Worm (Caenorhabditis elegans) whole organism, young adult: ENCODE results near the gene F52E1.5.

ENCODE experiments used
- B0261.1 ChIP-seq: sonication (generic microtip); optimal IDR thresholded peaks from 2 replicates; lab custom pipeline; 2016; ENCODE audit warnings: mild to moderate bottlenecking, missing genetic modification characterization, moderate library complexity, missing compliant biosample characterization
- B0336.3 ChIP-seq: fragments of 200-800 bp; sonication (Bioruptor generic); IDR thresholded peaks from 2 replicates; pipeline ENCODE4 v1.3.6; 2022; ENCODE audit warnings: missing genetic modification characterization, missing compliant biosample characterization
- Y53F4B.3 ChIP-seq: fragments of 200-800 bp; sonication (Bioruptor generic); IDR thresholded peaks from 2 replicates; pipeline ENCODE4 v1.3.6; 2022; ENCODE audit warnings: missing genetic modification reagents, missing genetic modification characterization, missing compliant biosample characterization
- Y53G8AR.9 ChIP-seq: fragments of 200-800 bp; sonication (Bioruptor generic); conservative IDR thresholded peaks from 2 replicates; pipeline ENCODE4 v1.3.6; 2022; ENCODE audit warnings: missing genetic modification reagents, missing genetic modification characterization, missing compliant biosample characterization
- Y56A3A.18 ChIP-seq: fragments of 200-800 bp; sonication (Bioruptor generic); IDR thresholded peaks from 2 replicates; pipeline ENCODE4 v1.3.6; 2022; ENCODE audit warnings: missing genetic modification reagents, missing genetic modification characterization, missing compliant biosample characterization
- Y95B8A.8 ChIP-seq: fragments of 200-800 bp; sonication (Bioruptor generic); IDR thresholded peaks from 2 replicates; pipeline ENCODE4 v1.3.6; 2022; ENCODE audit warnings: missing genetic modification reagents, missing genetic modification characterization, missing compliant biosample characterization
- akir-1 ChIP-seq: fragments of 200-800 bp; sonication (Bioruptor generic); optimal IDR thresholded peaks from 2 replicates; lab custom pipeline; 2018; ENCODE audit warnings: mild to moderate bottlenecking, missing genetic modification characterization, moderate library complexity, missing compliant biosample characterization
- ama-1 ChIP-seq, 3 experiments: fragments of 150-350 bp in 1 of 3; sonication (generic microtip) in 2 of 3; optimal IDR thresholded peaks; 2 replicates each; lab custom pipeline; 2014 to 2018; ENCODE audit warnings: missing biosample characterization in 2 of 3, missing genetic modification characterization in 2 of 3, missing genetic modification reagents in 2 of 3
- atf-7 ChIP-seq: sonication (generic microtip); optimal IDR thresholded peaks from 2 replicates; lab custom pipeline; 2017; ENCODE audit warnings: mild to moderate bottlenecking, missing genetic modification characterization, missing compliant biosample characterization
- athp-1 ChIP-seq: sonication (generic microtip); optimal IDR thresholded peaks from 2 replicates; lab custom pipeline; 2017; ENCODE audit warnings: mild to moderate bottlenecking, missing genetic modification characterization, missing compliant biosample characterization
- attf-5 ChIP-seq: fragments of 200-800 bp; sonication (Bioruptor generic); optimal IDR thresholded peaks from 2 replicates; lab custom pipeline; 2018; ENCODE audit warnings: mild to moderate bottlenecking, missing genetic modification characterization, missing compliant biosample characterization
- bed-1 ChIP-seq: fragments of 200-800 bp; sonication (Bioruptor generic); IDR thresholded peaks from 2 replicates; pipeline ENCODE4 v1.3.6; 2022; ENCODE audit warnings: missing genetic modification reagents, missing genetic modification characterization, missing compliant biosample characterization
- bed-2 ChIP-seq: fragments of 200-800 bp; sonication (Bioruptor generic); IDR thresholded peaks from 2 replicates; pipeline ENCODE4 v1.3.6; 2022; ENCODE audit warnings: missing genetic modification reagents, missing genetic modification characterization, missing compliant biosample characterization
- cebp-2 ChIP-seq: fragments of 200-800 bp; sonication (Bioruptor generic); IDR thresholded peaks from 2 replicates; pipeline ENCODE4 v1.3.6; 2022; ENCODE audit warnings: missing genetic modification characterization, missing compliant biosample characterization
- ceh-27 ChIP-seq: fragments of 200-800 bp; sonication (Bioruptor generic); optimal IDR thresholded peaks from 2 replicates; lab custom pipeline; 2018; ENCODE audit warnings: mild to moderate bottlenecking, missing genetic modification characterization, moderate library complexity, missing compliant biosample characterization
- ceh-40 ChIP-seq: fragments of 200-800 bp; sonication (Bioruptor generic); IDR thresholded peaks from 2 replicates; pipeline ENCODE4 v1.3.6; 2022; ENCODE audit warnings: missing genetic modification characterization, missing compliant biosample characterization
- efl-1 ChIP-seq: fragments of 150-350 bp; optimal IDR thresholded peaks from 2 replicates; lab custom pipeline; 2014; ENCODE audit warnings: missing biosample characterization, missing genetic modification reagents, missing genetic modification characterization
- egl-44 ChIP-seq: fragments of 200-800 bp; sonication (Bioruptor generic); IDR thresholded peaks from 2 replicates; pipeline ENCODE4 v1.3.6; 2022; ENCODE audit warnings: missing genetic modification reagents, missing genetic modification characterization, missing compliant biosample characterization
- him-1 ChIP-seq: sonication (generic microtip); optimal IDR thresholded peaks from 2 replicates; lab custom pipeline; 2016; ENCODE audit warnings: missing genotype, missing genetic modification reagents, missing genetic modification characterization, missing compliant biosample characterization
- lin-54 ChIP-seq: fragments of 200-800 bp; sonication (Bioruptor generic); optimal IDR thresholded peaks from 2 replicates; lab custom pipeline; 2018; ENCODE audit warnings: mild to moderate bottlenecking, missing genetic modification characterization, missing compliant biosample characterization
- madf-8 ChIP-seq: fragments of 200-800 bp; sonication (Bioruptor generic); conservative IDR thresholded peaks from 2 replicates; pipeline ENCODE4 v1.3.6; 2022; ENCODE audit warnings: missing genetic modification reagents, missing genetic modification characterization, missing compliant biosample characterization
- mcd-1 ChIP-seq: fragments of 200-800 bp; sonication (Bioruptor generic); IDR thresholded peaks from 2 replicates; pipeline ENCODE4 v1.3.6; 2022; ENCODE audit warnings: missing genetic modification reagents, missing genetic modification characterization, missing compliant biosample characterization
- nhr-27 ChIP-seq: fragments of 200-800 bp; sonication (Bioruptor generic); optimal IDR thresholded peaks from 2 replicates; lab custom pipeline; 2018; ENCODE audit warnings: mild to moderate bottlenecking, missing genetic modification characterization, moderate library complexity, missing compliant biosample characterization
- nhr-80 ChIP-seq: sonication (generic microtip); optimal IDR thresholded peaks from 2 replicates; lab custom pipeline; 2016; ENCODE audit warnings: missing genetic modification characterization, missing compliant biosample characterization
- nhr-90 ChIP-seq: sonication (generic microtip); optimal IDR thresholded peaks from 2 replicates; lab custom pipeline; 2016; ENCODE audit warnings: missing genotype, mild to moderate bottlenecking, missing genetic modification characterization, missing compliant biosample characterization
- rec-8 ChIP-seq, 2 experiments: sonication (generic microtip); optimal IDR thresholded peaks; 2 replicates each; lab custom pipeline; 2016; ENCODE audit warnings: mild to moderate bottlenecking in 2 of 2, missing genetic modification characterization in 2 of 2, missing genetic modification reagents in 2 of 2, missing genotype in 2 of 2, missing biosample characterization in 1 of 2, missing compliant biosample characterization in 1 of 2, moderate library complexity in 1 of 2
- sptf-2 ChIP-seq: fragments of 200-800 bp; sonication (Bioruptor generic); optimal IDR thresholded peaks from 2 replicates; lab custom pipeline; 2018; ENCODE audit warnings: mild to moderate bottlenecking, missing genetic modification characterization, missing compliant biosample characterization
- tbp1 ChIP-seq: fragments of 200-800 bp; sonication (Bioruptor generic); optimal IDR thresholded peaks from 2 replicates; lab custom pipeline; 2018; ENCODE audit warnings: mild to moderate bottlenecking, missing genetic modification characterization, missing compliant biosample characterization
- tbx-9 ChIP-seq: sonication (generic microtip); optimal IDR thresholded peaks from 2 replicates; lab custom pipeline; 2016; ENCODE audit warnings: borderline replicate concordance, missing genetic modification characterization, inconsistent platforms, missing compliant biosample characterization
- unc-130 ChIP-seq: sonication (generic microtip); optimal IDR thresholded peaks from 2 replicates; lab custom pipeline; 2016; ENCODE audit warnings: missing genetic modification reagents, missing genetic modification characterization, missing compliant biosample characterization
- zfh-2 ChIP-seq: fragments of 200-800 bp; sonication (Bioruptor generic); conservative IDR thresholded peaks from 2 replicates; pipeline ENCODE4 v1.3.6; 2022; ENCODE audit warnings: missing genetic modification reagents, missing genetic modification characterization, missing compliant biosample characterization
- ztf-18 ChIP-seq: sonication (generic microtip); optimal IDR thresholded peaks from 2 replicates; lab custom pipeline; 2016; ENCODE audit warnings: missing genotype, mild to moderate bottlenecking, missing genetic modification characterization, missing compliant biosample characterization
- ztf-26 ChIP-seq: sonication (generic microtip); optimal IDR thresholded peaks from 2 replicates; lab custom pipeline; 2017; ENCODE audit warnings: missing genetic modification characterization, missing compliant biosample characterization

F52E1.5 gene

DNA sequence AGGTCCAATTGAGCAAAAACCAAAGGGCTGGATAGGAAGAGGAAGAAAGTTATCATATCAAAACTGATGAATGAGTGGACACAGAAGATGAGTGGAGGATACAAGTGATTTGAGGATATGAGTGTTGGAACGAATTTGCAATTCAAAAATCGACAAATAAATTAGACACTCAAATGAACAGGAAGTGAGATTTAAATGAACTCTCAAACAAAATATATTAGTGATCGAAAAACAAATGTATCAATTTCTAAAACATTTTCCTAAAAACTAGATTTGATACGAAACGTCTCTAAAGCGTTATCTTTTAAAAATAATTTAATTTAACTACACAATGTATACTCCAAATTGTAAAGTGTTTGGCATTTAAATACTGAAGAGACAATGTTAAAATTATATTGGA is 3.9 kb upstream of the F52E1.5 start, which contains the start of gene F38E1.10:
Gene F38E1.10 (minus strand): TSS at position 101 of the 400 bp plus-strand sequence.
- TF ChIP-seq akir-1 (GFP tag; lab: Kevin White, UChicago) (no peak), Y95B8A.8 (no peak), nhr-27 (tag; lab: Kevin White, UChicago) (no peak), Y53F4B.3 (GFP tag; lab: Robert Waterston, UW) (no peak)

DNA sequence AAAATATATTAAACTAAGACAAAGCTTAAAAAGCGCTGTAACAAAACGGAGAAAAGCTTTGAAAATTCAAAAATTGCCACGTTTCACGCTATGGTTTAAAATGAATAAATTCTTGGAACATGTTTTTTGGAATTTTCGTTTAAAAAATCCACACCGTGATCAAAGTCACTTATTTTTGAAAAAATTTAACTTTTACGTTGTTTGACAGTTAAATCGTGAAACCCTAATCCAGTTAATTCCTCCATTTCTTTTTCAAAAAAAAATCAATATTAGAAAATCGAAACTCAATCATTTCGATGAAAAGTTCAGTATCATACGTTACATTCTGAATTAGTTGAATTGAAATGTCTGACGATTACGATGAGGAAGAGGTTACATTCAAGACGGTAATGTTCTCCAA is 3.5 kb upstream of the F52E1.5 start, which contains the start of gene F38E1.3:
Gene F38E1.3 (plus strand): TSS at position 301 of the 400 bp plus-strand sequence.
- TF ChIP-seq egl-44 (no peak), him-1 (tag; lab: Kevin White, UChicago) (no peak), efl-1 (GFP tag; lab: Kevin White, UChicago) (no peak), nhr-80 (tag; lab: Kevin White, UChicago) (no peak), Y95B8A.8 (no peak)

ce11 chrV:8380076-8380475 is 770 bp downstream of the F52E1.5 start:
- no peak for TF ChIP-seq athp-1 (tag; lab: Kevin White, UChicago)
- no peak for TF ChIP-seq ceh-40 (GFP tag; lab: Robert Waterston, UW)
- TF ChIP-seq sptf-2 (GFP tag; lab: Kevin White, UChicago): no peak
- TF ChIP-seq Y53F4B.3 (GFP tag; lab: Robert Waterston, UW): no peak
- TF ChIP-seq ztf-26 (tag; lab: Kevin White, UChicago): no peak
- TF ChIP-seq lin-54: no peak
- no peak for TF ChIP-seq ztf-18 (tag; lab: Kevin White, UChicago)
- no peak for TF ChIP-seq nhr-90 (tag; lab: Kevin White, UChicago)
- TF ChIP-seq attf-5 (GFP tag; lab: Kevin White, UChicago): no peak
- no peak for TF ChIP-seq B0261.1 (tag; lab: Kevin White, UChicago)
- no peak for TF ChIP-seq Y95B8A.8
- no peak for TF ChIP-seq unc-130 (GFP tag; lab: Kevin White, UChicago)
- no peak for TF ChIP-seq mcd-1 (GFP tag; lab: Robert Waterston, UW)
- TF ChIP-seq zfh-2 (GFP tag; lab: Robert Waterston, UW): no peak
- TF ChIP-seq ceh-27 (GFP tag; lab: Kevin White, UChicago): no peak

- TF ChIP-seq tbp1 (GFP tag; lab: Kevin White, UChicago) (peak; percentile 0), athp-1 (tag; lab: Kevin White, UChicago) (no peak), atf-7 (peak; percentile 37), attf-5 (GFP tag; lab: Kevin White, UChicago) (no peak), nhr-80 (tag; lab: Kevin White, UChicago) (peak; percentile 74)
Observed at ce11 chrV:8383716-8384115, 4.4 kb downstream of the F52E1.5 start, which contains the start of gene F52E1.14. Gene F52E1.14 (plus strand): TSS chrV:8383922.

- TF ChIP-seq cebp-2 (GFP tag; lab: Robert Waterston, UW): 0 out of 2 replicates have a peak, but pooled peaks have one; percentile 23
- TF ChIP-seq nhr-90 (tag; lab: Kevin White, UChicago): peak; percentile 70
- TF ChIP-seq madf-8 (GFP tag; lab: Robert Waterston, UW): no peak
- TF ChIP-seq atf-7: no peak
- peak; percentile 6; the same call in 1 of the 2 replicates for TF ChIP-seq ceh-40 (GFP tag; lab: Robert Waterston, UW)
- TF ChIP-seq ama-1 (optimal IDR thresholded peaks at IDR 0.05; lab: Kevin White, UChicago): no peak
- TF ChIP-seq ama-1 (GFP tag; optimal IDR thresholded peaks at IDR 0.05; lab: Kevin White, UChicago): no peak
- peak; percentile 68; the same call in 1 of the 2 replicates for TF ChIP-seq Y53G8AR.9 (GFP tag; lab: Robert Waterston, UW)
- 0 out of 2 replicates have a peak, but pooled peaks have one; percentile 6 for TF ChIP-seq bed-1
- TF ChIP-seq tbx-9: no peak
- TF ChIP-seq Y56A3A.18 (GFP tag; lab: Robert Waterston, UW): peak; percentile 30; the same call in 1 of the 2 replicates
- no peak for TF ChIP-seq bed-2 (GFP tag; lab: Robert Waterston, UW)
- TF ChIP-seq rec-8 (tag; optimal IDR thresholded peaks at IDR 0.05; lab: Kevin White, UChicago): no peak
- TF ChIP-seq B0336.3 (GFP tag; lab: Robert Waterston, UW): peak; percentile 57; the same call in 1 of the 2 replicates
Observed at ce11 chrV:8384809-8385208, 5.5 kb downstream of the F52E1.5 start.
